Fruit fly (Drosophila melanogaster) whole organism, prepupa: ENCODE measurements around the gene CG14989.
A peak's percentile ranks its signal among the peaks of the same experiment; 100 is the strongest.

ENCODE experiments used
- Blimp-1 ChIP-seq: fragments of 200-800 bp; sonication (Bioruptor generic); optimal IDR thresholded peaks from 3 replicates; lab custom pipeline; 2017; ENCODE audit warnings: missing biosample characterization, missing genetic modification characterization, mild to moderate bottlenecking, moderate library complexity, missing genetic modification reagents
- CG34406 ChIP-seq: fragments of 200-800 bp; sonication (Bioruptor generic); optimal IDR thresholded peaks from 3 replicates; lab custom pipeline; 2016; ENCODE audit warnings: missing biosample characterization, missing genetic modification characterization
- CG6276 ChIP-seq: fragments of 200-800 bp; sonication (Bioruptor generic); optimal IDR thresholded peaks from 2 replicates; lab custom pipeline; 2017; ENCODE audit warnings: missing biosample characterization, mild to moderate bottlenecking, missing genetic modification characterization
- CG6792 ChIP-seq: fragments of 200-800 bp; sonication (Bioruptor generic); optimal IDR thresholded peaks from 3 replicates; lab custom pipeline; 2016; ENCODE audit warnings: missing biosample characterization, missing genetic modification characterization
- CG6854 ChIP-seq: fragments of 200-800 bp; sonication (Bioruptor generic); optimal IDR thresholded peaks from 2 replicates; lab custom pipeline; 2017; ENCODE audit warnings: missing biosample characterization, mild to moderate bottlenecking, missing genetic modification characterization
- CG8632 ChIP-seq: fragments of 200-800 bp; sonication (Bioruptor generic); optimal IDR thresholded peaks from 3 replicates; lab custom pipeline; 2016; ENCODE audit warnings: missing biosample characterization, missing genetic modification characterization
- Ets96B ChIP-seq: fragments of 200-800 bp; optimal IDR thresholded peaks from 2 replicates; lab custom pipeline; 2019; ENCODE audit warnings: missing biosample characterization, mild to moderate bottlenecking, missing genetic modification characterization, moderate library complexity
- Hr39 ChIP-seq: fragments of 200-800 bp; sonication (Bioruptor generic); optimal IDR thresholded peaks from 2 replicates; lab custom pipeline; 2016; ENCODE audit warnings: missing biosample characterization, missing genetic modification characterization
- OdsH ChIP-seq: fragments of 200-800 bp; sonication (Bioruptor generic); optimal IDR thresholded peaks from 3 replicates; lab custom pipeline; 2016; ENCODE audit warnings: missing biosample characterization, missing genetic modification characterization
- acj6 ChIP-seq: fragments of 200-800 bp; sonication (Bioruptor generic); optimal IDR thresholded peaks from 3 replicates; lab custom pipeline; 2016; ENCODE audit warnings: missing biosample characterization, missing genetic modification characterization
- dsx ChIP-seq: fragments of 200-800 bp; optimal IDR thresholded peaks from 3 replicates; lab custom pipeline; 2019; ENCODE audit warnings: missing biosample characterization, mild to moderate bottlenecking, missing genetic modification characterization, moderate library complexity; ENCODE audit not compliant: poor library complexity, severe bottlenecking
- eg ChIP-seq: fragments of 200-800 bp; sonication (Bioruptor generic); IDR thresholded peaks from 3 replicates; pipeline ENCODE4 v1.3.6; 2022; ENCODE audit warnings: missing biosample characterization, missing genetic modification characterization
- fkh ChIP-seq: fragments of 200-800 bp; sonication (Bioruptor generic); optimal IDR thresholded peaks from 3 replicates; lab custom pipeline; 2017; ENCODE audit warnings: missing biosample characterization, mild to moderate bottlenecking, missing genetic modification characterization, moderate library complexity
- spab ChIP-seq: fragments of 200-800 bp; sonication (Bioruptor generic); optimal IDR thresholded peaks from 2 replicates; lab custom pipeline; 2017; ENCODE audit warnings: missing biosample characterization, mild to moderate bottlenecking, missing genetic modification characterization, missing genetic modification reagents

DNA sequence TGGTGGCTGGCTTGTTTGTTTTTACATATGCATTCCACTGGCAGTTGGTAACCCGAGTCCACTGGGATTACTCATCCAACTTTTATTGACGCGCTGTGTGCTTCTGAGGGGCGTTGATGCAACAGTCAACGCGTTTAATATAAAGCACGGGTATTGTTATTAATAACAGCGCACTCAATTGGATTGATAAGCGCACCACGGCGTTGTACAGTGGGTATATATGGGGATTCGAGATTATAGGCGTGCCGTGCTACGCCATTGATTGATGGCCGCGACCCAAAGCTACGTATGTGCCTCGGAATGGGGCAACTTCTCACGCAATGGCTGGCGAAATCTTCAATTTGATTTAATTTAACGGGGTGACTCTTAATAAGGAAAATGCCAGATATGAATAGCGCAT, 19.7 kb downstream of the CG14989 start:
- TF ChIP-seq CG6276 (GFP tag; lab: Kevin White, UChicago) = peak; percentile 37
- TF ChIP-seq acj6 = no peak
- no peak for TF ChIP-seq Hr39 (GFP tag; lab: Kevin White, UChicago)
- no peak for TF ChIP-seq OdsH (GFP tag; lab: Kevin White, UChicago)
- no peak for TF ChIP-seq Blimp-1
- no peak for TF ChIP-seq Ets96B (tag; lab: Kevin White, UChicago)
- no peak for TF ChIP-seq spab (GFP tag; lab: Kevin White, UChicago)
- TF ChIP-seq CG6792 (GFP tag; lab: Kevin White, UChicago) = no peak
- no peak for TF ChIP-seq eg (GFP tag; lab: Robert Waterston, UW)
- TF ChIP-seq CG34406 (GFP tag; lab: Kevin White, UChicago) = no peak
- TF ChIP-seq fkh (GFP tag; lab: Kevin White, UChicago) = no peak
- TF ChIP-seq CG6854 (GFP tag; lab: Kevin White, UChicago) = no peak
- no peak for TF ChIP-seq dsx (GFP tag; lab: Kevin White, UChicago)
- no peak for TF ChIP-seq CG8632
